Fruit fly (Drosophila melanogaster): ENCODE results near the gene CG12480.
A peak's percentile ranks its signal among the peaks of the same experiment; 100 is the strongest.

The CG12480 gene

dm6 chrX:14212147-14212792 lies 42.9 kb downstream of the CG12480 start (continued):
- no peak for TF ChIP-seq cas (GFP tag; IDR thresholded peaks at IDR 0.05)
- no peak for TF ChIP-seq Mrtf (GFP tag; IDR thresholded peaks at IDR 0.05)
- no peak for TF ChIP-seq CG16863 (GFP tag; optimal IDR thresholded peaks at IDR 0.05)
- TF ChIP-seq Meics (GFP tag; optimal IDR thresholded peaks at IDR 0.05): peak; percentile 40
- no peak for TF ChIP-seq ttk (GFP tag; IDR thresholded peaks at IDR 0.05)
- TF ChIP-seq Lpt (GFP tag; optimal IDR thresholded peaks at IDR 0.05): no peak
- TF ChIP-seq CG9817 (tag; optimal IDR thresholded peaks at IDR 0.05): no peak
- no peak for TF ChIP-seq CG6175 (GFP tag; IDR thresholded peaks at IDR 0.05)
- peak; percentile 86 for TF ChIP-seq crol (GFP tag; IDR thresholded peaks at IDR 0.05)
- 0 out of 2 replicates have a peak, but pooled peaks have one; percentile 19 for TF ChIP-seq unc-4 (GFP tag; IDR thresholded peaks at IDR 0.05; ENCODE audit: partially characterized antibody)
- TF ChIP-seq lmd (GFP tag; IDR thresholded peaks at IDR 0.05): no peak
- no peak for TF ChIP-seq disco-r (GFP tag; optimal IDR thresholded peaks at IDR 0.05)
- TF ChIP-seq sr (GFP tag; IDR thresholded peaks at IDR 0.05): no peak
- TF ChIP-seq CG4730 (GFP tag; IDR thresholded peaks at IDR 0.05): no peak
- TF ChIP-seq Hmx (GFP tag; optimal IDR thresholded peaks at IDR 0.05): no peak
- peak; percentile 96 for TF ChIP-seq sd (tag; optimal IDR thresholded peaks at IDR 0.05)
- no peak for TF ChIP-seq dan (GFP tag; IDR thresholded peaks at IDR 0.05)
- TF ChIP-seq CG31365 (tag; optimal IDR thresholded peaks at IDR 0.05): no peak
- no peak for TF ChIP-seq CG15479 (GFP tag; optimal IDR thresholded peaks at IDR 0.05)
- TF ChIP-seq NK7.1 (GFP tag; optimal IDR thresholded peaks at IDR 0.05): no peak
- TF ChIP-seq bbx (GFP tag; IDR thresholded peaks at IDR 0.05; ENCODE audit: partially characterized antibody): 0 out of 2 replicates have a peak, but pooled peaks have one; percentile 31
- no peak for TF ChIP-seq Chrac-16 (GFP tag; optimal IDR thresholded peaks at IDR 0.05)
- TF ChIP-seq cwo (GFP tag; optimal IDR thresholded peaks at IDR 0.05): no peak

- no peak for TF ChIP-seq CG10565 (GFP tag; optimal IDR thresholded peaks at IDR 0.05)
- peak; percentile 51 for TF ChIP-seq Sox102F (GFP tag; optimal IDR thresholded peaks at IDR 0.05)
- no peak for TF ChIP-seq BEAF-32 (GFP tag; optimal IDR thresholded peaks at IDR 0.05)
- peak; percentile 79 for TF ChIP-seq sens (GFP tag)
- peak; percentile 55 for TF ChIP-seq stwl (tag; optimal IDR thresholded peaks at IDR 0.05)
- peak; percentile 46; the same call in 2 of the 3 replicates for TF ChIP-seq CG17361 (GFP tag; IDR thresholded peaks at IDR 0.05)
- TF ChIP-seq CG10321 (GFP tag; IDR thresholded peaks at IDR 0.05): no peak
- no peak for TF ChIP-seq Aef1 (GFP tag; IDR thresholded peaks at IDR 0.05)
- TF ChIP-seq CG17829 (tag; optimal IDR thresholded peaks at IDR 0.05): peak; percentile 19
- no peak for TF ChIP-seq jumu (GFP tag; optimal IDR thresholded peaks at IDR 0.05)
- TF ChIP-seq Pdp1 (GFP tag; optimal IDR thresholded peaks at IDR 0.05): peak in 1 of 2 experiments; percentile 28
- no peak for TF ChIP-seq Max (GFP tag; optimal IDR thresholded peaks at IDR 0.05)
- no peak for TF ChIP-seq usp (GFP tag; optimal IDR thresholded peaks at IDR 0.05)
- TF ChIP-seq hbn (GFP tag; IDR thresholded peaks at IDR 0.05; ENCODE audit: partially characterized antibody): no peak
- TF ChIP-seq Adf1 (GFP tag; IDR thresholded peaks at IDR 0.05): no peak
- no peak for TF ChIP-seq lov (optimal IDR thresholded peaks at IDR 0.05)
- TF ChIP-seq lov (GFP tag; IDR thresholded peaks at IDR 0.05): no peak
- TF ChIP-seq pb (GFP tag; optimal IDR thresholded peaks at IDR 0.05): no peak
- peak; percentile 53 for TF ChIP-seq abd-A (tag; optimal IDR thresholded peaks at IDR 0.05)
- TF ChIP-seq unpg (GFP tag; optimal IDR thresholded peaks at IDR 0.05): peak; percentile 52
- no peak for TF ChIP-seq en (GFP tag; optimal IDR thresholded peaks at IDR 0.05)
- TF ChIP-seq Drgx (GFP tag; IDR thresholded peaks at IDR 0.05): peak; percentile 43
- TF ChIP-seq luna (GFP tag; optimal IDR thresholded peaks at IDR 0.05): no peak
- TF ChIP-seq CG1647 (GFP tag; optimal IDR thresholded peaks at IDR 0.05): peak; percentile 3
- TF ChIP-seq CG12219 (GFP tag; optimal IDR thresholded peaks at IDR 0.05): no peak
- peak; percentile 3 for TF ChIP-seq CG4820 (GFP tag; optimal IDR thresholded peaks at IDR 0.05)
- peak; percentile 47 for TF ChIP-seq Xbp1 (GFP tag; optimal IDR thresholded peaks at IDR 0.05)
- TF ChIP-seq ATbp (GFP tag; optimal IDR thresholded peaks at IDR 0.05): no peak
These were observed 44.2 kb downstream of the CG12480 start for dm6 chrX:14213509-14214154.
